Worm (Caenorhabditis elegans): Measurements from ENCODE around the gene srx-1.

srx-1 gene

ce11 chrV:9053235-9053634 is 49.8 kb downstream of the srx-1 start:
- TF ChIP-seq ama-1 (optimal IDR thresholded peaks at IDR 0.05) (no peak), nhr-25 (tag; optimal IDR thresholded peaks at IDR 0.05) (no peak), skn-1 (tag; optimal IDR thresholded peaks at IDR 0.05) (no peak), egl-27 (tag; optimal IDR thresholded peaks at IDR 0.05) (no peak), ztf-1 (GFP tag; conservative IDR thresholded peaks at IDR 0.05) (no peak), unc-62 (GFP tag; optimal IDR thresholded peaks at IDR 0.05) (no peak), sma-9 (GFP tag; optimal IDR thresholded peaks at IDR 0.05) (no peak), sma-9 (tag; optimal IDR thresholded peaks at IDR 0.05) (no peak), R02D3.7 (tag; optimal IDR thresholded peaks at IDR 0.05) (no peak), lin-39 (tag; optimal IDR thresholded peaks at IDR 0.05) (no peak), nhr-11 (tag; optimal IDR thresholded peaks at IDR 0.05) (no peak), F13H6.1 (tag; optimal IDR thresholded peaks at IDR 0.05) (no peak), C34F6.9 (tag; optimal IDR thresholded peaks at IDR 0.05) (no peak), nhr-10 (tag; optimal IDR thresholded peaks at IDR 0.05) (no peak), Y55F3AM.14 (GFP tag; optimal IDR thresholded peaks at IDR 0.05) (no peak), peb-1 (tag; optimal IDR thresholded peaks at IDR 0.05) (no peak), aly-2 (tag; optimal IDR thresholded peaks at IDR 0.05) (no peak), lin-11 (tag; optimal IDR thresholded peaks at IDR 0.05) (no peak), ztf-4 (tag; optimal IDR thresholded peaks at IDR 0.05) (no peak), ceh-16 (tag; optimal IDR thresholded peaks at IDR 0.05) (no peak), nhr-129 (tag; optimal IDR thresholded peaks at IDR 0.05) (no peak)

ce11 chrV:9053969-9054368 is 50.5 kb downstream of the srx-1 start, which contains the start of gene C25E10.8:
Gene C25E10.8, minus strand, starts transcription at chrV:9054069.
- TF ChIP-seq F13H6.1 (tag; optimal IDR thresholded peaks at IDR 0.05) (no peak), unc-62 (GFP tag; optimal IDR thresholded peaks at IDR 0.05) (no peak), ama-1 (optimal IDR thresholded peaks at IDR 0.05) (no peak), elt-1 (tag; optimal IDR thresholded peaks at IDR 0.05) (no peak), sem-4 (tag; optimal IDR thresholded peaks at IDR 0.05) (no peak), lin-13 (GFP tag; optimal IDR thresholded peaks at IDR 0.05) (no peak), mbf-1 (tag; optimal IDR thresholded peaks at IDR 0.05) (no peak), snpc-4 (tag; optimal IDR thresholded peaks at IDR 0.05) (no peak), ztf-4 (tag; optimal IDR thresholded peaks at IDR 0.05) (no peak), skn-1 (tag; optimal IDR thresholded peaks at IDR 0.05) (no peak), sma-9 (GFP tag; optimal IDR thresholded peaks at IDR 0.05) (no peak), sma-9 (tag; optimal IDR thresholded peaks at IDR 0.05) (no peak), gmeb-1 (tag; optimal IDR thresholded peaks at IDR 0.05) (no peak), nhr-129 (tag; optimal IDR thresholded peaks at IDR 0.05) (no peak), unc-55 (GFP tag; optimal IDR thresholded peaks at IDR 0.05) (no peak), mdl-1 (tag; optimal IDR thresholded peaks at IDR 0.05) (no peak), nhr-10 (tag; optimal IDR thresholded peaks at IDR 0.05) (no peak), sma-3 (GFP tag; optimal IDR thresholded peaks at IDR 0.05) (no peak), elt-3 (tag; optimal IDR thresholded peaks at IDR 0.05) (no peak)

Data from whole organism, L2 larva.